Worm (Caenorhabditis elegans) whole organism, L4 larva: Measurements from ENCODE around the gene gly-12.

Source experiments
- R02D3.7 ChIP-seq: fragments of 150-350 bp; sonication (generic microtip); optimal IDR thresholded peaks from 3 replicates; lab custom pipeline; 2014; ENCODE audit warnings: missing biosample characterization, missing genetic modification characterization
- ces-1 ChIP-seq: fragments of 150-350 bp; sonication (generic microtip); optimal IDR thresholded peaks from 4 replicates; lab custom pipeline; 2014; ENCODE audit warnings: missing biosample characterization, missing genetic modification reagents, missing genetic modification characterization
- dve-1 ChIP-seq: sonication (generic microtip); optimal IDR thresholded peaks from 2 replicates; lab custom pipeline; 2017; ENCODE audit warnings: antibody characterized with exemption, mild to moderate bottlenecking, missing genetic modification characterization, missing compliant biosample characterization; ENCODE audit not compliant: insufficient read depth
- lir-3 ChIP-seq: sonication (generic microtip); optimal IDR thresholded peaks from 2 replicates; lab custom pipeline; 2016; ENCODE audit warnings: mild to moderate bottlenecking, missing genetic modification characterization, missing compliant biosample characterization
- lsy-2 ChIP-seq, 2 experiments: fragments of 150-350 bp in 1 of 2; sonication (generic microtip) in 1 of 2; optimal IDR thresholded peaks; 2 replicates each; lab custom pipeline; 2014 to 2017; ENCODE audit warnings: missing biosample characterization in 2 of 2, missing genetic modification characterization in 2 of 2
- madf-9 ChIP-seq: fragments of 200-800 bp; sonication (Bioruptor generic); conservative IDR thresholded peaks from 2 replicates; pipeline ENCODE4 v1.3.6; 2022; ENCODE audit warnings: missing genetic modification reagents, missing genetic modification characterization, missing compliant biosample characterization
- mxl-2 ChIP-seq: fragments of 200-800 bp; sonication (Bioruptor generic); conservative IDR thresholded peaks from 2 replicates; pipeline ENCODE4 v1.3.6; 2022; ENCODE audit warnings: missing genetic modification reagents, missing genetic modification characterization, missing compliant biosample characterization
- nhr-10 ChIP-seq: fragments of 150-350 bp; optimal IDR thresholded peaks from 2 replicates; lab custom pipeline; 2014; ENCODE audit warnings: missing biosample characterization, missing genetic modification characterization
- nhr-25 ChIP-seq: sonication (generic microtip); optimal IDR thresholded peaks from 2 replicates; lab custom pipeline; 2017; ENCODE audit warnings: missing genetic modification characterization, mild to moderate bottlenecking, missing compliant biosample characterization, antibody characterized with exemption, moderate library complexity, borderline replicate concordance; ENCODE audit not compliant: insufficient read depth
- nhr-28 ChIP-seq: fragments of 150-350 bp; optimal IDR thresholded peaks from 2 replicates; lab custom pipeline; 2014; ENCODE audit warnings: missing biosample characterization, missing genetic modification characterization
- nhr-48 ChIP-seq: sonication (generic microtip); optimal IDR thresholded peaks from 2 replicates; lab custom pipeline; 2016; ENCODE audit warnings: mild to moderate bottlenecking, missing genetic modification characterization, missing compliant biosample characterization

DNA sequence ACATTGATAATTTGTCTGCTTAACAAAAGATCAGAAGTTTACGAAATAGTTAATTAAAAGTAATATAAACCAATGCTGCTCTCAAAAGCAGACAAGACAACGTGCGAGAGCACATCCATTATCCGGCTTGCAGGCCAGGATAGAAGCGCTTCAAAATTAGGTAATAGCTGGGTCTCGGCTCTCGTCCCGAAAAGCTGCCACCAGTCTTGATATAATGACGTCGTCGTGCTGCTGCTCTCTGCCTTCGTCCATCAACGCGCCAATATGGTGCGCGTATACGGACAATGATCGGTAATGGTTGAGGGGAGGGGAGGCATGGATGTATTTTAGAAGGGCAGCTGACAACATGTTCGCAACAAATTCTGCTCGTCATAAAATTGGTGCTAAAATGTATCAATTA is 48.8 kb downstream of the gly-12 start:
- TF ChIP-seq lsy-2 (tag; optimal IDR thresholded peaks at IDR 0.05; lab: Kevin White, UChicago): no peak
- no peak for TF ChIP-seq lir-3 (tag; lab: Kevin White, UChicago)
- TF ChIP-seq madf-9 (GFP tag; lab: Robert Waterston, UW): no peak
- TF ChIP-seq nhr-48 (tag; lab: Kevin White, UChicago): no peak
- TF ChIP-seq nhr-25 (tag; lab: Kevin White, UChicago): no peak
- no peak for TF ChIP-seq nhr-28 (tag; lab: Kevin White, UChicago)
- TF ChIP-seq ces-1 (GFP tag; lab: Kevin White, UChicago): no peak
- TF ChIP-seq R02D3.7 (tag; lab: Kevin White, UChicago): no peak
- no peak for TF ChIP-seq dve-1 (tag; lab: Kevin White, UChicago)
- no peak for TF ChIP-seq nhr-10
- TF ChIP-seq mxl-2 (GFP tag; lab: Robert Waterston, UW): no peak
